Worm (Caenorhabditis elegans) whole organism, young adult: Measurements from ENCODE around the gene pmp-2.
A peak's percentile ranks its signal among the peaks of the same experiment; 100 is the strongest.

Source experiments
- B0019.2 ChIP-seq: fragments of 200-800 bp; sonication (Bioruptor generic); conservative IDR thresholded peaks from 2 replicates; pipeline ENCODE4 v1.3.6; 2022; ENCODE audit warnings: missing genetic modification reagents, missing genetic modification characterization, missing compliant biosample characterization
- B0035.1 ChIP-seq: sonication (generic microtip); optimal IDR thresholded peaks from 2 replicates; lab custom pipeline; 2016; ENCODE audit warnings: missing genetic modification characterization, mild to moderate bottlenecking, missing compliant biosample characterization, missing genotype, missing genetic modification reagents
- B0261.1 ChIP-seq: sonication (generic microtip); optimal IDR thresholded peaks from 2 replicates; lab custom pipeline; 2016; ENCODE audit warnings: mild to moderate bottlenecking, missing genetic modification characterization, moderate library complexity, missing compliant biosample characterization
- B0336.3 ChIP-seq: fragments of 200-800 bp; sonication (Bioruptor generic); IDR thresholded peaks from 2 replicates; pipeline ENCODE4 v1.3.6; 2022; ENCODE audit warnings: missing genetic modification characterization, missing compliant biosample characterization
- F33H1.4 ChIP-seq: fragments of 200-800 bp; sonication (Bioruptor generic); IDR thresholded peaks from 2 replicates; pipeline ENCODE4 v1.3.6; 2022; ENCODE audit warnings: missing genetic modification reagents, missing genetic modification characterization, missing compliant biosample characterization
- F37B4.10 ChIP-seq: fragments of 200-800 bp; sonication (Bioruptor generic); IDR thresholded peaks from 2 replicates; pipeline ENCODE4 v1.3.6; 2022; ENCODE audit warnings: missing genetic modification characterization, missing compliant biosample characterization
- F49E8.2 ChIP-seq: sonication (generic microtip); optimal IDR thresholded peaks from 3 replicates; lab custom pipeline; 2017; ENCODE audit warnings: missing genetic modification characterization, mild to moderate bottlenecking, missing compliant biosample characterization, antibody characterized with exemption, moderate library complexity; ENCODE audit not compliant: insufficient read depth
- F52B5.7 ChIP-seq: sonication (generic microtip); optimal IDR thresholded peaks from 2 replicates; lab custom pipeline; 2016; ENCODE audit warnings: mild to moderate bottlenecking, missing genetic modification characterization, missing compliant biosample characterization
- F57C9.4 ChIP-seq: sonication (generic microtip); optimal IDR thresholded peaks from 2 replicates; lab custom pipeline; 2017; ENCODE audit warnings: mild to moderate bottlenecking, missing genetic modification characterization, missing compliant biosample characterization
- T26A5.8 ChIP-seq: sonication (generic microtip); optimal IDR thresholded peaks from 2 replicates; lab custom pipeline; 2016; ENCODE audit warnings: missing genetic modification characterization, missing compliant biosample characterization
- Y56A3A.18 ChIP-seq: fragments of 200-800 bp; sonication (Bioruptor generic); IDR thresholded peaks from 2 replicates; pipeline ENCODE4 v1.3.6; 2022; ENCODE audit warnings: missing genetic modification reagents, missing genetic modification characterization, missing compliant biosample characterization
- Y67H2A.10 ChIP-seq: fragments of 200-800 bp; sonication (Bioruptor generic); conservative IDR thresholded peaks from 2 replicates; pipeline ENCODE4 v1.3.6; 2022; ENCODE audit warnings: missing genetic modification reagents, missing genetic modification characterization, missing compliant biosample characterization
- Y95B8A.8 ChIP-seq: fragments of 200-800 bp; sonication (Bioruptor generic); IDR thresholded peaks from 2 replicates; pipeline ENCODE4 v1.3.6; 2022; ENCODE audit warnings: missing genetic modification reagents, missing genetic modification characterization, missing compliant biosample characterization
- ZK185.1 ChIP-seq: sonication (generic microtip); optimal IDR thresholded peaks from 2 replicates; lab custom pipeline; 2016; ENCODE audit warnings: mild to moderate bottlenecking, missing genetic modification characterization, missing compliant biosample characterization; ENCODE audit not compliant: poor library complexity, severe bottlenecking
- akir-1 ChIP-seq: fragments of 200-800 bp; sonication (Bioruptor generic); optimal IDR thresholded peaks from 2 replicates; lab custom pipeline; 2018; ENCODE audit warnings: mild to moderate bottlenecking, missing genetic modification characterization, moderate library complexity, missing compliant biosample characterization
- aptf-2 ChIP-seq: fragments of 200-800 bp; sonication (Bioruptor generic); conservative IDR thresholded peaks from 2 replicates; pipeline ENCODE4 v1.3.6; 2022; ENCODE audit warnings: missing genetic modification reagents, missing genetic modification characterization, missing compliant biosample characterization
- aptf-3 ChIP-seq: fragments of 200-800 bp; sonication (Bioruptor generic); IDR thresholded peaks from 2 replicates; pipeline ENCODE4 v1.3.6; 2022; ENCODE audit warnings: missing genetic modification characterization, missing compliant biosample characterization
- attf-3 ChIP-seq: fragments of 200-800 bp; sonication (Bioruptor generic); conservative IDR thresholded peaks from 2 replicates; pipeline ENCODE4 v1.3.6; 2022; ENCODE audit warnings: missing genetic modification reagents, missing genetic modification characterization, missing compliant biosample characterization
- attf-6 ChIP-seq: fragments of 200-800 bp; sonication (Bioruptor generic); IDR thresholded peaks from 2 replicates; pipeline ENCODE4 v1.3.6; 2022; ENCODE audit warnings: missing genetic modification reagents, missing genetic modification characterization, missing compliant biosample characterization
- bed-2 ChIP-seq: fragments of 200-800 bp; sonication (Bioruptor generic); IDR thresholded peaks from 2 replicates; pipeline ENCODE4 v1.3.6; 2022; ENCODE audit warnings: missing genetic modification reagents, missing genetic modification characterization, missing compliant biosample characterization
- cebp-2 ChIP-seq: fragments of 200-800 bp; sonication (Bioruptor generic); IDR thresholded peaks from 2 replicates; pipeline ENCODE4 v1.3.6; 2022; ENCODE audit warnings: missing genetic modification characterization, missing compliant biosample characterization
- die-1 ChIP-seq: sonication (generic microtip); optimal IDR thresholded peaks from 2 replicates; lab custom pipeline; 2016; ENCODE audit warnings: missing genotype, mild to moderate bottlenecking, missing genetic modification characterization, missing compliant biosample characterization
- dox-1 ChIP-seq: fragments of 200-800 bp; sonication (Bioruptor generic); IDR thresholded peaks from 2 replicates; pipeline ENCODE4 v1.3.6; 2022; ENCODE audit warnings: missing genetic modification reagents, missing genetic modification characterization, missing compliant biosample characterization
- ekl-4 ChIP-seq: fragments of 200-800 bp; sonication (Bioruptor generic); IDR thresholded peaks from 2 replicates; pipeline ENCODE4 v1.3.6; 2022; ENCODE audit warnings: missing genetic modification reagents, missing genetic modification characterization, missing compliant biosample characterization
- gei-17 ChIP-seq: fragments of 200-800 bp; sonication (Bioruptor generic); optimal IDR thresholded peaks from 2 replicates; lab custom pipeline; 2018; ENCODE audit warnings: mild to moderate bottlenecking, missing genetic modification characterization, missing compliant biosample characterization
- him-1 ChIP-seq: sonication (generic microtip); optimal IDR thresholded peaks from 2 replicates; lab custom pipeline; 2016; ENCODE audit warnings: missing genotype, missing genetic modification reagents, missing genetic modification characterization, missing compliant biosample characterization
- hlh-12 ChIP-seq: sonication (generic microtip); optimal IDR thresholded peaks from 2 replicates; lab custom pipeline; 2016; ENCODE audit warnings: missing genetic modification characterization, missing compliant biosample characterization
- hmg-1.2 ChIP-seq: fragments of 200-800 bp; sonication (Bioruptor generic); IDR thresholded peaks from 2 replicates; pipeline ENCODE4 v1.3.6; 2022; ENCODE audit warnings: missing genetic modification reagents, missing genetic modification characterization, missing compliant biosample characterization
- hrde-1 ChIP-seq: sonication (generic microtip); optimal IDR thresholded peaks from 2 replicates; lab custom pipeline; 2016; ENCODE audit warnings: missing genetic modification characterization, mild to moderate bottlenecking, missing compliant biosample characterization, moderate library complexity, missing genotype, missing genetic modification reagents, borderline replicate concordance
- lag-1 ChIP-seq: fragments of 200-800 bp; sonication (Bioruptor generic); IDR thresholded peaks from 2 replicates; pipeline ENCODE4 v1.3.6; 2022; ENCODE audit warnings: missing genetic modification reagents, missing genetic modification characterization, missing compliant biosample characterization
- let-526 ChIP-seq: fragments of 200-800 bp; sonication (Bioruptor generic); IDR thresholded peaks from 2 replicates; pipeline ENCODE4 v1.3.6; 2022; ENCODE audit warnings: missing genetic modification reagents, missing genetic modification characterization, missing compliant biosample characterization
- lin-54 ChIP-seq: fragments of 200-800 bp; sonication (Bioruptor generic); optimal IDR thresholded peaks from 2 replicates; lab custom pipeline; 2018; ENCODE audit warnings: mild to moderate bottlenecking, missing genetic modification characterization, missing compliant biosample characterization
- madf-10 ChIP-seq: sonication (generic microtip); optimal IDR thresholded peaks from 2 replicates; lab custom pipeline; 2016; ENCODE audit warnings: mild to moderate bottlenecking, missing genetic modification characterization, missing compliant biosample characterization
- madf-3 ChIP-seq: fragments of 200-800 bp; sonication (Bioruptor generic); IDR thresholded peaks from 2 replicates; pipeline ENCODE4 v1.3.6; 2022; ENCODE audit warnings: missing genetic modification reagents, missing genetic modification characterization, missing compliant biosample characterization
- madf-8 ChIP-seq: fragments of 200-800 bp; sonication (Bioruptor generic); conservative IDR thresholded peaks from 2 replicates; pipeline ENCODE4 v1.3.6; 2022; ENCODE audit warnings: missing genetic modification reagents, missing genetic modification characterization, missing compliant biosample characterization
- mel-28 ChIP-seq: sonication (generic microtip); optimal IDR thresholded peaks from 2 replicates; lab custom pipeline; 2016; ENCODE audit warnings: borderline replicate concordance, mild to moderate bottlenecking, missing genetic modification characterization, missing compliant biosample characterization
- nhr-179 ChIP-seq: sonication (generic microtip); optimal IDR thresholded peaks from 2 replicates; lab custom pipeline; 2016; ENCODE audit warnings: mild to moderate bottlenecking, missing genetic modification characterization, missing compliant biosample characterization
- nhr-27 ChIP-seq: fragments of 200-800 bp; sonication (Bioruptor generic); optimal IDR thresholded peaks from 2 replicates; lab custom pipeline; 2018; ENCODE audit warnings: mild to moderate bottlenecking, missing genetic modification characterization, moderate library complexity, missing compliant biosample characterization
- pha-4 ChIP-seq: fragments of 150-350 bp; sonication (generic microtip); optimal IDR thresholded peaks from 2 replicates; lab custom pipeline; 2014; ENCODE audit warnings: missing biosample characterization, missing genetic modification reagents, missing genetic modification characterization
- snpc-1.1 ChIP-seq: sonication (generic microtip); optimal IDR thresholded peaks from 2 replicates; lab custom pipeline; 2017; ENCODE audit warnings: missing genetic modification characterization, mild to moderate bottlenecking, missing compliant biosample characterization, antibody characterized with exemption, moderate library complexity, missing genotype, missing genetic modification reagents; ENCODE audit not compliant: insufficient read depth
- snpc-4 ChIP-seq, 5 experiments: fragments of 150-350 bp in 1 of 5; sonication (generic microtip) in 4 of 5; optimal IDR thresholded peaks; 2 replicates each; lab custom pipeline; 2014 to 2018; ENCODE audit warnings: missing genetic modification characterization in 5 of 5, missing biosample characterization in 3 of 5, antibody characterized with exemption in 2 of 5, mild to moderate bottlenecking in 2 of 5, missing compliant biosample characterization in 2 of 5, missing genotype in 2 of 5, moderate library complexity in 2 of 5, missing genetic modification reagents in 1 of 5
- tlf-1 ChIP-seq: fragments of 200-800 bp; sonication (Bioruptor generic); optimal IDR thresholded peaks from 2 replicates; lab custom pipeline; 2018; ENCODE audit warnings: mild to moderate bottlenecking, missing genetic modification characterization, missing compliant biosample characterization
- unc-130 ChIP-seq: sonication (generic microtip); optimal IDR thresholded peaks from 2 replicates; lab custom pipeline; 2016; ENCODE audit warnings: missing genetic modification reagents, missing genetic modification characterization, missing compliant biosample characterization
- zim-3 ChIP-seq: sonication (generic microtip); optimal IDR thresholded peaks from 2 replicates; lab custom pipeline; 2017; ENCODE audit warnings: mild to moderate bottlenecking, missing genetic modification characterization, moderate library complexity, missing compliant biosample characterization
- ztf-22 ChIP-seq: fragments of 200-800 bp; sonication (Bioruptor generic); optimal IDR thresholded peaks from 2 replicates; lab custom pipeline; 2018; ENCODE audit warnings: mild to moderate bottlenecking, missing genetic modification characterization, moderate library complexity, missing compliant biosample characterization
- ztf-26 ChIP-seq: sonication (generic microtip); optimal IDR thresholded peaks from 2 replicates; lab custom pipeline; 2017; ENCODE audit warnings: missing genetic modification characterization, missing compliant biosample characterization
- ztf-6 ChIP-seq: fragments of 200-800 bp; sonication (Bioruptor generic); IDR thresholded peaks from 2 replicates; pipeline ENCODE4 v1.3.6; 2022; ENCODE audit warnings: missing genetic modification reagents, missing genetic modification characterization, missing compliant biosample characterization

Gene pmp-2

DNA sequence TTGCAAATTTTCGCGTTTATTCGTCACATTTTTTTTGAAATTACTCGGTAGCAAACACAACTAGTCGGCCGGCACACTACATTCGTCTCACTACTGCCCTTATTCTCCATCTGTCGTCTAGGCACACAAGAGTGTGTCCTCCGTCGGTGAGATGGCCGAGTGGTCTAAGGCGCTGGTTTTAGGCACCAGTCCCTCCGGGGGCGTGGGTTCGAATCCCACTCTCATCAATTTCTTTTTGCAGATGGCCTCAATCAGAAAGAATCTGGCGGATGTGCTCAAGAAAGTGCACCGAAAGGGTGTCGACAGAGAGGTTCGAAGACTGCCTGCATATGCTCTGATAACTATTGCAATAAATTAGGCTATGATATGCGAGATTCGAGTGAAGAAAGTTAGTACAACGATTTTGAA is 34.5 kb downstream of the pmp-2 start (continued):
- no peak for TF ChIP-seq nhr-27 (tag; lab: Kevin White, UChicago)
- peak; percentile 38 for TF ChIP-seq snpc-4 (GFP tag; optimal IDR thresholded peaks at IDR 0.05; lab: Kevin White, UChicago)
- TF ChIP-seq snpc-4 (tag; optimal IDR thresholded peaks at IDR 0.05; lab: Kevin White, UChicago), result peak; percentile 11 to 66 (median 39)
- TF ChIP-seq tlf-1 (GFP tag; lab: Kevin White, UChicago), result peak; percentile 49
- TF ChIP-seq ztf-26 (tag; lab: Kevin White, UChicago), result peak; percentile 45
- no peak for TF ChIP-seq lag-1 (GFP tag; lab: Robert Waterston, UW)
- peak; percentile 74 for TF ChIP-seq F52B5.7 (tag; lab: Kevin White, UChicago)
- no peak for TF ChIP-seq F49E8.2 (tag; lab: Kevin White, UChicago)
- no peak for TF ChIP-seq zim-3 (tag; lab: Kevin White, UChicago)
- TF ChIP-seq aptf-3 (GFP tag; lab: Robert Waterston, UW), result no peak; the same call in 1 of the 2 replicates
- TF ChIP-seq let-526 (GFP tag; lab: Robert Waterston, UW), result no peak
- peak; percentile 60 for TF ChIP-seq B0035.1 (tag; lab: Kevin White, UChicago)
- TF ChIP-seq madf-10 (tag; lab: Kevin White, UChicago), result peak; percentile 68
- peak; percentile 48 for TF ChIP-seq hrde-1 (tag; lab: Kevin White, UChicago)
- TF ChIP-seq ztf-22, result no peak
- 0 out of 2 replicates have a peak, but pooled peaks have one; percentile 9 for TF ChIP-seq ekl-4
- 0 out of 2 replicates have a peak, but pooled peaks have one; percentile 28 for TF ChIP-seq attf-6 (GFP tag; lab: Robert Waterston, UW)
- TF ChIP-seq pha-4 (tag; lab: Kevin White, UChicago), result no peak
- TF ChIP-seq nhr-179 (tag; lab: Kevin White, UChicago), result no peak
- peak; percentile 53; the same call in 1 of the 2 replicates for TF ChIP-seq attf-3 (GFP tag; lab: Robert Waterston, UW)
- TF ChIP-seq unc-130 (GFP tag; lab: Kevin White, UChicago), result no peak
- TF ChIP-seq madf-3 (GFP tag; lab: Robert Waterston, UW), result peak; percentile 79
- peak; percentile 77 for TF ChIP-seq B0336.3 (GFP tag; lab: Robert Waterston, UW)
- no peak for TF ChIP-seq bed-2
- TF ChIP-seq dox-1 (GFP tag; lab: Robert Waterston, UW), result peak; percentile 88
- TF ChIP-seq Y95B8A.8 (GFP tag; lab: Robert Waterston, UW), result no peak
- TF ChIP-seq F33H1.4 (GFP tag; lab: Robert Waterston, UW), result peak; percentile 56; the same call in 1 of the 2 replicates
- TF ChIP-seq Y67H2A.10 (GFP tag; lab: Robert Waterston, UW), result 0 out of 2 replicates have a peak, but pooled peaks have one; percentile 46
- 0 out of 2 replicates have a peak, but pooled peaks have one; percentile 30 for TF ChIP-seq ztf-6 (GFP tag; lab: Robert Waterston, UW)
- no peak for TF ChIP-seq aptf-2 (GFP tag; lab: Robert Waterston, UW)
- peak; percentile 35 for TF ChIP-seq F57C9.4 (tag; lab: Kevin White, UChicago)
- TF ChIP-seq F37B4.10 (GFP tag; lab: Robert Waterston, UW), result 0 out of 2 replicates have a peak, but pooled peaks have one; percentile 55
- peak; percentile 95 for TF ChIP-seq him-1 (tag; lab: Kevin White, UChicago)
- TF ChIP-seq akir-1 (GFP tag; lab: Kevin White, UChicago), result peak; percentile 64
- TF ChIP-seq gei-17 (GFP tag; lab: Kevin White, UChicago), result no peak
- TF ChIP-seq hmg-1.2, result peak; percentile 62
- no peak for TF ChIP-seq madf-8
- TF ChIP-seq snpc-1.1, result no peak
- peak; percentile 61 for TF ChIP-seq die-1
- TF ChIP-seq cebp-2, result no peak
- no peak for TF ChIP-seq mel-28
- peak; percentile 82 for TF ChIP-seq ZK185.1 (tag; lab: Kevin White, UChicago)
- TF ChIP-seq B0019.2 (GFP tag; lab: Robert Waterston, UW), result no peak
- peak; percentile 78 for TF ChIP-seq B0261.1 (tag; lab: Kevin White, UChicago)
- TF ChIP-seq hlh-12 (tag; lab: Kevin White, UChicago), result no peak
- peak; percentile 60 for TF ChIP-seq lin-54 (GFP tag; lab: Kevin White, UChicago)
- TF ChIP-seq Y56A3A.18 (GFP tag; lab: Robert Waterston, UW), result 0 out of 2 replicates have a peak, but pooled peaks have one; percentile 35
- TF ChIP-seq T26A5.8 (tag; lab: Kevin White, UChicago), result no peak
